Fruit fly (Drosophila melanogaster) whole organism, embryonic: Measurements from ENCODE around the gene CG6000.
A peak's percentile ranks its signal among the peaks of the same experiment; 100 is the strongest.

ENCODE experiments used
- CG10274 ChIP-seq: fragments of 200-800 bp; sonication (Bioruptor generic); optimal IDR thresholded peaks from 3 replicates; lab custom pipeline; 2017; ENCODE audit warnings: missing biosample characterization, mild to moderate bottlenecking, missing genetic modification characterization
- CG10321 ChIP-seq: fragments of 200-800 bp; sonication (Bioruptor generic); IDR thresholded peaks from 2 replicates; pipeline ENCODE4 v1.3.6; 2022; ENCODE audit warnings: missing biosample characterization, missing genetic modification characterization
- CG11456 ChIP-seq: fragments of 200-800 bp; sonication (Bioruptor generic); IDR thresholded peaks from 3 replicates; pipeline ENCODE4 v1.3.6; 2022; ENCODE audit warnings: missing biosample characterization, missing genetic modification characterization
- CG11560 ChIP-seq: fragments of 200-800 bp; sonication (Bioruptor generic); IDR thresholded peaks from 3 replicates; pipeline ENCODE4 v1.3.6; 2022; ENCODE audit warnings: missing biosample characterization, missing genetic modification characterization
- CG12071 ChIP-seq: fragments of 200-800 bp; sonication (Bioruptor generic); optimal IDR thresholded peaks from 3 replicates; lab custom pipeline; 2018; ENCODE audit warnings: missing biosample characterization, mild to moderate bottlenecking, missing genetic modification characterization
- CG12104 ChIP-seq: fragments of 200-800 bp; sonication (Bioruptor generic); optimal IDR thresholded peaks from 3 replicates; lab custom pipeline; 2016; ENCODE audit warnings: missing biosample characterization, missing genetic modification characterization
- CG12769 ChIP-seq: fragments of 200-800 bp; sonication (Bioruptor generic); optimal IDR thresholded peaks from 2 replicates; lab custom pipeline; 2019; ENCODE audit warnings: missing biosample characterization, mild to moderate bottlenecking, missing genetic modification characterization, moderate library complexity
- CG1529 ChIP-seq: fragments of 200-800 bp; sonication (Bioruptor generic); optimal IDR thresholded peaks from 3 replicates; lab custom pipeline; 2018; ENCODE audit warnings: missing biosample characterization, missing genetic modification characterization
- CG1602 ChIP-seq: fragments of 200-800 bp; sonication (Bioruptor generic); optimal IDR thresholded peaks from 3 replicates; lab custom pipeline; 2016; ENCODE audit warnings: missing biosample characterization, missing genetic modification characterization
- CG1603 ChIP-seq: fragments of 200-800 bp; sonication (Bioruptor generic); optimal IDR thresholded peaks from 2 replicates; lab custom pipeline; 2019; ENCODE audit warnings: missing biosample characterization, mild to moderate bottlenecking, missing genetic modification characterization, moderate library complexity
- CG16815 ChIP-seq: fragments of 200-800 bp; sonication (Bioruptor generic); optimal IDR thresholded peaks from 3 replicates; lab custom pipeline; 2017; ENCODE audit warnings: missing biosample characterization, mild to moderate bottlenecking, missing genetic modification characterization
- CG17186 ChIP-seq: fragments of 200-800 bp; sonication (Bioruptor generic); optimal IDR thresholded peaks from 3 replicates; lab custom pipeline; 2017; ENCODE audit warnings: missing biosample characterization, missing genetic modification reagents, missing genetic modification characterization
- CG18764 ChIP-seq: fragments of 200-800 bp; sonication (Bioruptor generic); optimal IDR thresholded peaks from 3 replicates; lab custom pipeline; 2016; ENCODE audit warnings: missing biosample characterization, missing genetic modification characterization
- CG2199 ChIP-seq: fragments of 200-800 bp; sonication (Bioruptor generic); IDR thresholded peaks from 3 replicates; pipeline ENCODE4 v1.3.6; 2022; ENCODE audit warnings: missing biosample characterization, missing genetic modification characterization
- CG31441 ChIP-seq: fragments of 200-800 bp; sonication (Bioruptor generic); IDR thresholded peaks from 2 replicates; pipeline ENCODE4 v1.3.6; 2022; ENCODE audit warnings: missing biosample characterization, missing genetic modification characterization
- CG34224 ChIP-seq: fragments of 200-800 bp; sonication (Bioruptor generic); IDR thresholded peaks from 3 replicates; pipeline ENCODE4 v1.3.6; 2022; ENCODE audit warnings: missing biosample characterization, missing genetic modification characterization; ENCODE audit not compliant: partially characterized antibody
- CG4282 ChIP-seq: fragments of 200-800 bp; sonication (Bioruptor generic); optimal IDR thresholded peaks from 2 replicates; lab custom pipeline; 2016; ENCODE audit warnings: missing biosample characterization, missing genetic modification characterization
- CG43689 ChIP-seq: fragments of 200-800 bp; sonication (Bioruptor generic); IDR thresholded peaks from 2 replicates; pipeline ENCODE4 v1.3.6; 2022; ENCODE audit warnings: missing biosample characterization, missing genetic modification characterization
- CG4404 ChIP-seq: fragments of 200-800 bp; sonication (Bioruptor generic); IDR thresholded peaks from 2 replicates; pipeline ENCODE4 v1.3.6; 2022; ENCODE audit warnings: missing biosample characterization, missing genetic modification characterization
- CG9727 ChIP-seq: fragments of 200-800 bp; sonication (Bioruptor generic); optimal IDR thresholded peaks from 3 replicates; lab custom pipeline; 2017; ENCODE audit warnings: missing biosample characterization, mild to moderate bottlenecking, missing genetic modification characterization
- D19B ChIP-seq: fragments of 200-800 bp; sonication (Bioruptor generic); optimal IDR thresholded peaks from 2 replicates; lab custom pipeline; 2017; ENCODE audit warnings: missing biosample characterization, mild to moderate bottlenecking, missing genetic modification characterization
- E2f2 ChIP-seq: fragments of 200-800 bp; sonication (Bioruptor generic); IDR thresholded peaks from 2 replicates; pipeline ENCODE4 v1.3.6; 2022; ENCODE audit warnings: missing biosample characterization, missing genetic modification characterization
- Eip74EF ChIP-seq, 2 experiments: fragments of 200-800 bp in 1 of 2; fragments of >200 bp in 1 of 2; sonication (Bioruptor generic) in 1 of 2; optimal IDR thresholded peaks; 2 replicates each; lab custom pipeline; 2017 to 2019; ENCODE audit warnings: missing biosample characterization in 2 of 2, missing genetic modification characterization in 2 of 2, mild to moderate bottlenecking in 1 of 2, moderate library complexity in 1 of 2
- H15 ChIP-seq: fragments of 200-800 bp; sonication (Bioruptor generic); IDR thresholded peaks from 3 replicates; pipeline ENCODE4 v1.3.6; 2022; ENCODE audit warnings: missing biosample characterization, missing genetic modification characterization
- Hey ChIP-seq: fragments of 200-800 bp; sonication (Bioruptor generic); optimal IDR thresholded peaks from 3 replicates; lab custom pipeline; 2018; ENCODE audit warnings: missing biosample characterization, mild to moderate bottlenecking, missing genetic modification characterization
- Hr51 ChIP-seq, 2 experiments: fragments of 200-800 bp; sonication (Bioruptor generic); optimal IDR thresholded peaks; 2 replicates in 1 of 2; 3 replicates in 1 of 2; lab custom pipeline; 2016 to 2018; ENCODE audit warnings: missing biosample characterization in 2 of 2, missing genetic modification characterization in 2 of 2, mild to moderate bottlenecking in 1 of 2, moderate library complexity in 1 of 2
- Kr ChIP-seq: fragments of 200-800 bp; sonication (Bioruptor generic); optimal IDR thresholded peaks from 2 replicates; lab custom pipeline; 2017; ENCODE audit warnings: missing biosample characterization, mild to moderate bottlenecking, missing genetic modification characterization
- MBD-R2 ChIP-seq: fragments of 200-800 bp; sonication (Bioruptor generic); IDR thresholded peaks from 2 replicates; pipeline ENCODE4 v1.3.6; 2022; ENCODE audit warnings: missing biosample characterization, missing genetic modification characterization
- NFAT ChIP-seq: fragments of 200-800 bp; sonication (Bioruptor generic); IDR thresholded peaks from 2 replicates; pipeline ENCODE4 v1.3.6; 2022; ENCODE audit warnings: missing biosample characterization, missing genetic modification characterization
- NK7.1 ChIP-seq: fragments of 200-800 bp; sonication (Bioruptor generic); optimal IDR thresholded peaks from 3 replicates; lab custom pipeline; 2016; ENCODE audit warnings: missing biosample characterization, missing genetic modification characterization
- Opbp ChIP-seq: fragments of 200-800 bp; sonication (Bioruptor generic); IDR thresholded peaks from 3 replicates; pipeline ENCODE4 v1.3.6; 2022; ENCODE audit warnings: missing biosample characterization, missing genetic modification characterization; ENCODE audit not compliant: partially characterized antibody
- Sin3A ChIP-seq: fragments of >200 bp; optimal IDR thresholded peaks from 2 replicates; lab custom pipeline; 2018
- Sox102F ChIP-seq: fragments of 200-800 bp; sonication (Bioruptor generic); optimal IDR thresholded peaks from 2 replicates; lab custom pipeline; 2018; ENCODE audit warnings: missing biosample characterization, mild to moderate bottlenecking, missing genetic modification characterization, moderate library complexity
- Sry-β ChIP-seq: fragments of 200-800 bp; sonication (Bioruptor generic); optimal IDR thresholded peaks from 2 replicates; lab custom pipeline; 2018; ENCODE audit warnings: missing biosample characterization, mild to moderate bottlenecking, missing genetic modification characterization, moderate library complexity
- YL-1 ChIP-seq: fragments of 200-800 bp; sonication (Bioruptor generic); optimal IDR thresholded peaks from 3 replicates; lab custom pipeline; 2017; ENCODE audit warnings: missing biosample characterization, mild to moderate bottlenecking, missing genetic modification characterization
- az2 ChIP-seq: fragments of 200-800 bp; sonication (Bioruptor generic); optimal IDR thresholded peaks from 3 replicates; lab custom pipeline; 2016; ENCODE audit warnings: missing biosample characterization, missing genetic modification characterization
- bsh ChIP-seq, 2 experiments: fragments of 200-800 bp; sonication (Bioruptor generic); optimal IDR thresholded peaks; 2 replicates each; lab custom pipeline; 2017 to 2018; ENCODE audit warnings: mild to moderate bottlenecking in 2 of 2, missing biosample characterization in 2 of 2, missing genetic modification characterization in 2 of 2, moderate library complexity in 1 of 2
- cg ChIP-seq: fragments of 200-800 bp; sonication (Bioruptor generic); optimal IDR thresholded peaks from 3 replicates; lab custom pipeline; 2019; ENCODE audit warnings: missing biosample characterization, mild to moderate bottlenecking, missing genetic modification characterization, moderate library complexity
- fd96Cb ChIP-seq: fragments of 200-800 bp; sonication (Bioruptor generic); optimal IDR thresholded peaks from 2 replicates; lab custom pipeline; 2018; ENCODE audit warnings: missing biosample characterization, mild to moderate bottlenecking, missing genetic modification characterization, moderate library complexity
- fu2 ChIP-seq: fragments of 200-800 bp; sonication (Bioruptor generic); optimal IDR thresholded peaks from 2 replicates; lab custom pipeline; 2016; ENCODE audit warnings: missing biosample characterization, missing genetic modification characterization
- gce ChIP-seq: fragments of 200-800 bp; sonication (Bioruptor generic); IDR thresholded peaks from 3 replicates; pipeline ENCODE4 v1.3.6; 2022; ENCODE audit warnings: missing biosample characterization, missing genetic modification characterization
- gsb-n ChIP-seq: fragments of 200-800 bp; sonication (Bioruptor generic); optimal IDR thresholded peaks from 3 replicates; lab custom pipeline; 2018; ENCODE audit warnings: missing biosample characterization, mild to moderate bottlenecking, missing genetic modification characterization
- hth ChIP-seq: fragments of >200 bp; optimal IDR thresholded peaks from 2 replicates; lab custom pipeline; 2017; ENCODE audit warnings: inconsistent platforms
- jumu ChIP-seq: fragments of 200-800 bp; sonication (Bioruptor generic); optimal IDR thresholded peaks from 3 replicates; lab custom pipeline; 2016; ENCODE audit warnings: missing biosample characterization, missing genetic modification characterization
- mam ChIP-seq: fragments of 200-800 bp; sonication (Bioruptor generic); optimal IDR thresholded peaks from 3 replicates; lab custom pipeline; 2016; ENCODE audit warnings: missing biosample characterization, missing genetic modification characterization
- pfk ChIP-seq: fragments of 200-800 bp; sonication (Bioruptor generic); optimal IDR thresholded peaks from 2 replicates; lab custom pipeline; 2018; ENCODE audit warnings: missing biosample characterization, mild to moderate bottlenecking, missing genetic modification characterization, moderate library complexity
- pros ChIP-seq: fragments of 200-800 bp; sonication (Bioruptor generic); optimal IDR thresholded peaks from 3 replicates; lab custom pipeline; 2019; ENCODE audit warnings: missing biosample characterization, mild to moderate bottlenecking, missing genetic modification characterization, moderate library complexity
- tna ChIP-seq: fragments of 200-800 bp; sonication (Bioruptor generic); IDR thresholded peaks from 2 replicates; pipeline ENCODE4 v1.3.6; 2022; ENCODE audit warnings: missing biosample characterization, missing genetic modification characterization; ENCODE audit not compliant: partially characterized antibody
- twi ChIP-seq: fragments of 200-800 bp; optimal IDR thresholded peaks from 2 replicates; lab custom pipeline; 2019; ENCODE audit warnings: missing biosample characterization, mild to moderate bottlenecking, missing genetic modification characterization, moderate library complexity
- zen ChIP-seq: fragments of 200-800 bp; sonication (Bioruptor generic); optimal IDR thresholded peaks from 3 replicates; lab custom pipeline; 2018; ENCODE audit warnings: missing biosample characterization, mild to moderate bottlenecking, missing genetic modification characterization, moderate library complexity

Gene CG6000

DNA sequence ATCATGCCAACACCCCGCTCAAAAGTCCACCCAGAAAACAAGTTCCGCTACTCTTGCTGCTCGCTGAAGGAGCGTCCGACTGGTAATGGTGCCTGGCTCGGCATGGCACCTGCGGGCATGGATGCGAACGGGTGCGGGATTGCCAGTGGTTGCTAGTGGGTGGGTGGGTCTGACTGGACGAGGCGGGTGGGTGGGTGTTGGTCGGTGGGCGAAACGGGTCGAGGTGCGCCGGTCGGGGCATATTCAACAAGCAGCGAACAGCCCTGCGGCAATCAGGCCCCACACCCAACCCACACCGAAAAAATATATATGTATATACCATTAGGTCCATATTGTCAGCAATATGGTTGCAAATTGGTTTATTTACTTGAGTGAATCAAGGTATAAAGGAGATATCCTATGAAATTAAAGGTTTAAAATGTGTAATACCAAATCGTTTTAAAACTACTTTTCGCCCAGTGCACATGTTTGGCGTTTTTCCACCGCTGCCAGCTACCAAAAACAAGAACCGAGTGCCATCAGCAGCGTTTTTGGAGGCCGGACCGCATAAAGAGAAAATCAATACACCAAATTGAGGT is 43.5 kb upstream of the CG6000 start (continued):
- TF ChIP-seq mam (GFP tag; lab: Kevin White, UChicago): peak; percentile 18
- no peak for TF ChIP-seq NFAT
- TF ChIP-seq CG17186 (GFP tag; lab: Kevin White, UChicago): no peak
- TF ChIP-seq fu2 (GFP tag; lab: Kevin White, UChicago): no peak
- no peak for TF ChIP-seq CG10274 (GFP tag; lab: Kevin White, UChicago)
- TF ChIP-seq YL-1 (GFP tag; lab: Kevin White, UChicago): no peak
- TF ChIP-seq Eip74EF (GFP tag; optimal IDR thresholded peaks at IDR 0.05; lab: Kevin White, UChicago): peak in 1 of 2 experiments; percentile 36
- no peak for TF ChIP-seq jumu
- TF ChIP-seq Opbp (GFP tag; lab: Robert Waterston, UW): no peak
- TF ChIP-seq twi (tag; lab: Kevin White, UChicago): no peak
- peak; percentile 73 for TF ChIP-seq Sox102F
- TF ChIP-seq H15 (GFP tag; lab: Robert Waterston, UW): peak; percentile 47; the same call in 1 of the 3 replicates
- TF ChIP-seq CG4404 (GFP tag; lab: Robert Waterston, UW): peak; percentile 33
- peak; percentile 9 for TF ChIP-seq gsb-n
- TF ChIP-seq cg (GFP tag; lab: Kevin White, UChicago): no peak
- TF ChIP-seq Hey: no peak
- TF ChIP-seq CG2199 (GFP tag; lab: Robert Waterston, UW): no peak
- TF ChIP-seq D19B (GFP tag; lab: Kevin White, UChicago): no peak
- TF ChIP-seq pfk (GFP tag; lab: Kevin White, UChicago): no peak
- no peak for TF ChIP-seq CG18764 (GFP tag; lab: Kevin White, UChicago)
- peak; percentile 41 for TF ChIP-seq az2 (GFP tag; lab: Kevin White, UChicago)
- peak; percentile 72 for TF ChIP-seq CG12769
- peak; percentile 58; the same call in 1 of the 3 replicates for TF ChIP-seq CG11456
- peak in 1 of 2 experiments; percentile 63 for TF ChIP-seq bsh (GFP tag; optimal IDR thresholded peaks at IDR 0.05; lab: Kevin White, UChicago)
- TF ChIP-seq hth (lab: Kevin White, UChicago): no peak
- TF ChIP-seq CG1529: no peak
- TF ChIP-seq Hr51 (GFP tag; optimal IDR thresholded peaks at IDR 0.05; lab: Kevin White, UChicago): peak in 1 of 2 experiments; percentile 73
- no peak for TF ChIP-seq CG43689 (GFP tag; lab: Robert Waterston, UW)
- TF ChIP-seq CG34224: no peak
- TF ChIP-seq fd96Cb (tag; lab: Kevin White, UChicago): peak; percentile 26
- no peak for TF ChIP-seq pros
- peak; percentile 5 for TF ChIP-seq CG12071
- TF ChIP-seq CG4282 (GFP tag; lab: Kevin White, UChicago): no peak
- TF ChIP-seq E2f2 (GFP tag; lab: Robert Waterston, UW): peak; percentile 47; the same call in 1 of the 2 replicates
- no peak for TF ChIP-seq tna (GFP tag; lab: Robert Waterston, UW)
- peak; percentile 61 for TF ChIP-seq CG31441
- TF ChIP-seq CG16815: peak; percentile 7
- TF ChIP-seq MBD-R2 (GFP tag; lab: Robert Waterston, UW): peak; percentile 32; the same call in 1 of the 2 replicates
- TF ChIP-seq zen (tag; lab: Kevin White, UChicago): no peak
- TF ChIP-seq Sin3A (lab: Kevin White, UChicago): no peak
- TF ChIP-seq CG10321 (GFP tag; lab: Robert Waterston, UW): no peak
- peak; percentile 21; the same call in 1 of the 3 replicates for TF ChIP-seq gce
- TF ChIP-seq CG1602 (GFP tag; lab: Kevin White, UChicago): peak; percentile 11
- TF ChIP-seq CG12104 (GFP tag; lab: Kevin White, UChicago): peak; percentile 47
- TF ChIP-seq NK7.1 (GFP tag; lab: Kevin White, UChicago): no peak
- peak; percentile 62; the same call in 1 of the 3 replicates for TF ChIP-seq CG11560
- peak; percentile 39 for TF ChIP-seq CG1603
- no peak for TF ChIP-seq Sry-β (GFP tag; lab: Kevin White, UChicago)
- no peak for TF ChIP-seq Kr (GFP tag; lab: Kevin White, UChicago)
- peak; percentile 56 for TF ChIP-seq CG9727 (GFP tag; lab: Kevin White, UChicago)
